Worm (Caenorhabditis elegans) whole organism, young adult: Measurements from ENCODE around the gene mdt-21.

Experiments
- B0035.1 ChIP-seq: sonication (generic microtip); optimal IDR thresholded peaks from 2 replicates; lab custom pipeline; 2016; ENCODE audit warnings: missing genetic modification characterization, mild to moderate bottlenecking, missing compliant biosample characterization, missing genotype, missing genetic modification reagents
- C06A6.2 ChIP-seq: fragments of 200-800 bp; sonication (Bioruptor generic); conservative IDR thresholded peaks from 2 replicates; pipeline ENCODE4 v1.3.6; 2022; ENCODE audit warnings: missing genetic modification characterization, missing compliant biosample characterization
- F57A8.1 ChIP-seq: fragments of 200-800 bp; sonication (Bioruptor generic); optimal IDR thresholded peaks from 2 replicates; lab custom pipeline; 2018; ENCODE audit warnings: mild to moderate bottlenecking, missing genetic modification characterization, moderate library complexity, missing compliant biosample characterization
- K11D2.4 ChIP-seq: fragments of 200-800 bp; sonication (Bioruptor generic); IDR thresholded peaks from 2 replicates; pipeline ENCODE4 v1.3.6; 2022; ENCODE audit warnings: missing genetic modification reagents, missing genetic modification characterization, missing compliant biosample characterization
- K12H6.12 ChIP-seq: fragments of 200-800 bp; sonication (Bioruptor generic); optimal IDR thresholded peaks from 2 replicates; lab custom pipeline; 2018; ENCODE audit warnings: mild to moderate bottlenecking, missing genetic modification characterization, missing compliant biosample characterization
- T07F8.4 ChIP-seq: sonication (generic microtip); optimal IDR thresholded peaks from 2 replicates; lab custom pipeline; 2016; ENCODE audit warnings: mild to moderate bottlenecking, missing genetic modification characterization, moderate library complexity, missing compliant biosample characterization
- T26A5.8 ChIP-seq: sonication (generic microtip); optimal IDR thresholded peaks from 2 replicates; lab custom pipeline; 2016; ENCODE audit warnings: missing genetic modification characterization, missing compliant biosample characterization
- Y67H2A.10 ChIP-seq: fragments of 200-800 bp; sonication (Bioruptor generic); conservative IDR thresholded peaks from 2 replicates; pipeline ENCODE4 v1.3.6; 2022; ENCODE audit warnings: missing genetic modification reagents, missing genetic modification characterization, missing compliant biosample characterization
- ZK185.1 ChIP-seq: sonication (generic microtip); optimal IDR thresholded peaks from 2 replicates; lab custom pipeline; 2016; ENCODE audit warnings: mild to moderate bottlenecking, missing genetic modification characterization, missing compliant biosample characterization; ENCODE audit not compliant: poor library complexity, severe bottlenecking
- atf-7 ChIP-seq: sonication (generic microtip); optimal IDR thresholded peaks from 2 replicates; lab custom pipeline; 2017; ENCODE audit warnings: mild to moderate bottlenecking, missing genetic modification characterization, missing compliant biosample characterization
- athp-1 ChIP-seq: sonication (generic microtip); optimal IDR thresholded peaks from 2 replicates; lab custom pipeline; 2017; ENCODE audit warnings: mild to moderate bottlenecking, missing genetic modification characterization, missing compliant biosample characterization
- bed-1 ChIP-seq: fragments of 200-800 bp; sonication (Bioruptor generic); IDR thresholded peaks from 2 replicates; pipeline ENCODE4 v1.3.6; 2022; ENCODE audit warnings: missing genetic modification reagents, missing genetic modification characterization, missing compliant biosample characterization
- bed-2 ChIP-seq: fragments of 200-800 bp; sonication (Bioruptor generic); IDR thresholded peaks from 2 replicates; pipeline ENCODE4 v1.3.6; 2022; ENCODE audit warnings: missing genetic modification reagents, missing genetic modification characterization, missing compliant biosample characterization
- ccch-3 ChIP-seq: fragments of 200-800 bp; sonication (Bioruptor generic); optimal IDR thresholded peaks from 2 replicates; lab custom pipeline; 2018; ENCODE audit warnings: mild to moderate bottlenecking, missing genetic modification characterization, missing compliant biosample characterization
- cebp-1 ChIP-seq, 2 experiments: fragments of 200-800 bp in 1 of 2; sonication (Bioruptor generic) in 1 of 2; sonication (generic microtip) in 1 of 2; IDR thresholded peaks in 1 of 2; optimal IDR thresholded peaks in 1 of 2; 2 replicates each; pipeline versions ENCODE4 v1.3.6 to Lab custom; 2017 to 2022; ENCODE audit warnings: missing compliant biosample characterization in 2 of 2, missing genetic modification characterization in 2 of 2, mild to moderate bottlenecking in 1 of 2, missing genetic modification reagents in 1 of 2, moderate library complexity in 1 of 2
- ceh-100 ChIP-seq: fragments of 200-800 bp; sonication (Bioruptor generic); IDR thresholded peaks from 2 replicates; pipeline ENCODE4 v1.3.6; 2022; ENCODE audit warnings: missing genetic modification reagents, missing genetic modification characterization, missing compliant biosample characterization
- die-1 ChIP-seq: sonication (generic microtip); optimal IDR thresholded peaks from 2 replicates; lab custom pipeline; 2016; ENCODE audit warnings: missing genotype, mild to moderate bottlenecking, missing genetic modification characterization, missing compliant biosample characterization
- egl-18 ChIP-seq: fragments of 200-800 bp; sonication (Bioruptor generic); IDR thresholded peaks from 2 replicates; pipeline ENCODE4 v1.3.6; 2022; ENCODE audit warnings: missing genetic modification reagents, missing genetic modification characterization, missing compliant biosample characterization
- egl-44 ChIP-seq: fragments of 200-800 bp; sonication (Bioruptor generic); IDR thresholded peaks from 2 replicates; pipeline ENCODE4 v1.3.6; 2022; ENCODE audit warnings: missing genetic modification reagents, missing genetic modification characterization, missing compliant biosample characterization
- ekl-4 ChIP-seq: fragments of 200-800 bp; sonication (Bioruptor generic); IDR thresholded peaks from 2 replicates; pipeline ENCODE4 v1.3.6; 2022; ENCODE audit warnings: missing genetic modification reagents, missing genetic modification characterization, missing compliant biosample characterization
- hmg-1.2 ChIP-seq: fragments of 200-800 bp; sonication (Bioruptor generic); IDR thresholded peaks from 2 replicates; pipeline ENCODE4 v1.3.6; 2022; ENCODE audit warnings: missing genetic modification reagents, missing genetic modification characterization, missing compliant biosample characterization
- hmg-20 ChIP-seq: fragments of 200-800 bp; sonication (Bioruptor generic); IDR thresholded peaks from 2 replicates; pipeline ENCODE4 v1.3.6; 2022; ENCODE audit warnings: missing genetic modification reagents, missing genetic modification characterization, missing compliant biosample characterization
- lin-26 ChIP-seq: fragments of 200-800 bp; sonication (Bioruptor generic); IDR thresholded peaks from 2 replicates; pipeline ENCODE4 v1.3.6; 2022; ENCODE audit warnings: missing genetic modification reagents, missing genetic modification characterization, missing compliant biosample characterization
- lin-35 ChIP-seq, 3 experiments: fragments of 150-350 bp in 2 of 3; sonication (generic microtip) in 1 of 3; optimal IDR thresholded peaks; 2 replicates each; lab custom pipeline; 2014 to 2018; ENCODE audit warnings: missing biosample characterization in 3 of 3, missing genetic modification characterization in 3 of 3, missing genetic modification reagents in 3 of 3
- lin-40 ChIP-seq: sonication (generic microtip); optimal IDR thresholded peaks from 2 replicates; lab custom pipeline; 2016; ENCODE audit warnings: missing genetic modification characterization, mild to moderate bottlenecking, missing compliant biosample characterization, missing genotype, missing genetic modification reagents
- lsy-27 ChIP-seq: sonication (generic microtip); optimal IDR thresholded peaks from 2 replicates; lab custom pipeline; 2017; ENCODE audit warnings: missing genetic modification characterization, mild to moderate bottlenecking, missing compliant biosample characterization, antibody characterized with exemption, missing genotype, borderline replicate concordance; ENCODE audit not compliant: insufficient read depth
- madf-6 ChIP-seq: fragments of 200-800 bp; sonication (Bioruptor generic); IDR thresholded peaks from 2 replicates; pipeline ENCODE4 v1.3.6; 2022; ENCODE audit warnings: missing genetic modification reagents, missing genetic modification characterization, missing compliant biosample characterization
- mcd-1 ChIP-seq: fragments of 200-800 bp; sonication (Bioruptor generic); IDR thresholded peaks from 2 replicates; pipeline ENCODE4 v1.3.6; 2022; ENCODE audit warnings: missing genetic modification reagents, missing genetic modification characterization, missing compliant biosample characterization
- mes-4 ChIP-seq: sonication (generic microtip); optimal IDR thresholded peaks from 2 replicates; lab custom pipeline; 2016; ENCODE audit warnings: missing genotype, missing genetic modification characterization, missing compliant biosample characterization
- nhr-27 ChIP-seq: fragments of 200-800 bp; sonication (Bioruptor generic); optimal IDR thresholded peaks from 2 replicates; lab custom pipeline; 2018; ENCODE audit warnings: mild to moderate bottlenecking, missing genetic modification characterization, moderate library complexity, missing compliant biosample characterization
- rcor-1 ChIP-seq: fragments of 200-800 bp; sonication (Bioruptor generic); IDR thresholded peaks from 2 replicates; pipeline ENCODE4 v1.3.6; 2022; ENCODE audit warnings: missing genetic modification reagents, missing genetic modification characterization, missing compliant biosample characterization
- repo-1 ChIP-seq: sonication (generic microtip); optimal IDR thresholded peaks from 2 replicates; lab custom pipeline; 2017; ENCODE audit warnings: mild to moderate bottlenecking, missing genetic modification characterization, missing compliant biosample characterization
- rpc-1 ChIP-seq, 2 experiments: fragments of 150-350 bp in 1 of 2; sonication (generic microtip) in 1 of 2; optimal IDR thresholded peaks; 2 replicates each; lab custom pipeline; 2014 to 2018; ENCODE audit warnings: missing biosample characterization in 1 of 2, missing genetic modification characterization in 1 of 2, missing genetic modification reagents in 1 of 2, missing genotype in 1 of 2
- sdz-38 ChIP-seq: sonication (generic microtip); optimal IDR thresholded peaks from 2 replicates; lab custom pipeline; 2016; ENCODE audit warnings: missing genotype, missing genetic modification characterization, missing compliant biosample characterization
- sea-2 ChIP-seq: fragments of 200-800 bp; sonication (Bioruptor generic); IDR thresholded peaks from 2 replicates; pipeline ENCODE4 v1.3.6; 2022; ENCODE audit warnings: missing genetic modification characterization, missing compliant biosample characterization
- snpc-3.4 ChIP-seq: sonication (generic microtip); optimal IDR thresholded peaks from 2 replicates; lab custom pipeline; 2017; ENCODE audit warnings: missing genetic modification characterization, mild to moderate bottlenecking, missing compliant biosample characterization, antibody characterized with exemption, moderate library complexity, missing genotype, missing genetic modification reagents
- somi-1 ChIP-seq: fragments of 200-800 bp; sonication (Bioruptor generic); optimal IDR thresholded peaks from 2 replicates; lab custom pipeline; 2018; ENCODE audit warnings: mild to moderate bottlenecking, missing genetic modification characterization, missing compliant biosample characterization
- sptf-2 ChIP-seq: fragments of 200-800 bp; sonication (Bioruptor generic); optimal IDR thresholded peaks from 2 replicates; lab custom pipeline; 2018; ENCODE audit warnings: mild to moderate bottlenecking, missing genetic modification characterization, missing compliant biosample characterization
- xnd-1 ChIP-seq: sonication (generic microtip); optimal IDR thresholded peaks from 2 replicates; lab custom pipeline; 2016; ENCODE audit warnings: missing genotype, missing genetic modification reagents, missing genetic modification characterization, missing compliant biosample characterization
- zfh-2 ChIP-seq: fragments of 200-800 bp; sonication (Bioruptor generic); conservative IDR thresholded peaks from 2 replicates; pipeline ENCODE4 v1.3.6; 2022; ENCODE audit warnings: missing genetic modification reagents, missing genetic modification characterization, missing compliant biosample characterization
- ztf-18 ChIP-seq: sonication (generic microtip); optimal IDR thresholded peaks from 2 replicates; lab custom pipeline; 2016; ENCODE audit warnings: missing genotype, mild to moderate bottlenecking, missing genetic modification characterization, missing compliant biosample characterization
- ztf-26 ChIP-seq: sonication (generic microtip); optimal IDR thresholded peaks from 2 replicates; lab custom pipeline; 2017; ENCODE audit warnings: missing genetic modification characterization, missing compliant biosample characterization
- ztf-28 ChIP-seq: fragments of 200-800 bp; sonication (Bioruptor generic); IDR thresholded peaks from 2 replicates; pipeline ENCODE4 v1.3.6; 2022; ENCODE audit warnings: missing genetic modification reagents, missing genetic modification characterization, missing compliant biosample characterization

Gene mdt-21

ce11 chrIII:11732056-11732455 is 45.4 kb upstream of the mdt-21 start, which contains the start of gene Y41C4A.21:
Gene Y41C4A.21, plus strand, starts transcription at chrIII:11732356.
- TF ChIP-seq rpc-1 (optimal IDR thresholded peaks at IDR 0.05; lab: Kevin White, UChicago), result no peak
- no peak for TF ChIP-seq rpc-1 (tag; optimal IDR thresholded peaks at IDR 0.05; lab: Kevin White, UChicago)
- TF ChIP-seq zfh-2 (GFP tag; lab: Robert Waterston, UW), result 0 out of 2 replicates have a peak, but pooled peaks have one; percentile 19
- no peak for TF ChIP-seq rcor-1 (GFP tag; lab: Robert Waterston, UW)

DNA sequence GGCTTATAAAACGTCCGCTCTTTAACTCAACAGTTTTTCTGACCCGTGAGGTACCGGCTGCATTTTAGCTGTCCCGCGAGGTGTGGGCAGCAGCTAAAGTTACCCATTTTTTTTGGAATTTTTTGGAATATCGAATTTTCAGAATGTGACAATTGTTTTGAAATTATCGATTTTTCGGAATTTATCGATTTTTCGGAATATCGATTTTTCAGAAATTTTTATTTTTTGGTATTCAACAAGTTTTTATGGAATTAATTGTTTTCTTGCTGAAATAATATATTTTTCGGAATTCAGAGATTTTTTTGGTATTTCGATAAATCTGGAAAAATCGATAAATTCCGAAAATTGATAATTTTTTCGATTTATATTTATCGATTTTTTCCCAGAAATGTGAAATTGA is 44.5 kb upstream of the mdt-21 start:
- TF ChIP-seq hmg-20 (no peak), ztf-18 (tag; lab: Kevin White, UChicago) (no peak), ZK185.1 (tag; lab: Kevin White, UChicago) (no peak), K11D2.4 (GFP tag; lab: Robert Waterston, UW) (no peak), sea-2 (GFP tag; lab: Robert Waterston, UW) (no peak), mes-4 (tag; lab: Kevin White, UChicago) (no peak)

- no peak for TF ChIP-seq ceh-100 (GFP tag; lab: Robert Waterston, UW)
- no peak for TF ChIP-seq nhr-27
- TF ChIP-seq athp-1 (tag; lab: Kevin White, UChicago), result no peak
- no peak for TF ChIP-seq sptf-2 (GFP tag; lab: Kevin White, UChicago)
- TF ChIP-seq xnd-1 (tag; lab: Kevin White, UChicago), result no peak
- no peak for TF ChIP-seq sdz-38 (tag; lab: Kevin White, UChicago)
- TF ChIP-seq bed-2, result no peak
- TF ChIP-seq Y67H2A.10 (GFP tag; lab: Robert Waterston, UW), result no peak
- no peak for TF ChIP-seq lsy-27 (tag; lab: Kevin White, UChicago)
Measured at ce11 chrIII:11737527-11737926, 39.9 kb upstream of the mdt-21 start, which contains the start of gene sup-1. Gene sup-1, minus strand, starts transcription at chrIII:11737627.

DNA sequence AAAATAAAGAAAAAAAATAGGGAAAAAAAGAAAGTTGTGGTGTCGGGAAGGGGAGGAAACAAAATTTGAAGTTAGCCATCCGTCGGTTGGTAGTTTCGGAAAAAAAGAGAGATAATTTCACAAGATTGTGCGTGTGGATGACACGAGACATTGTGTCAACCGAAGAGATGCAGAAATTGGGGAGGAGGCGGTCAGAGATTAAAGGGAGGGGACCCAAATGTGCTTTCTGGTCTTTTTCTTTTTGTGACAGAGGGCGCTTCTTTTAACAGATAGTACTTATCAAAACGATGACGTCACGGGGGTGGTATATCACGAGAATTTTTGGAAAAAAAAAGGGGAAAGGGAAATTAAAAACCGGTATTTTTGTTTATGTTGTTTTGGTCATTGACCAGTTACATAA is 38.9 kb upstream of the mdt-21 start:
- TF ChIP-seq egl-18 (no peak), F57A8.1 (GFP tag; lab: Kevin White, UChicago) (no peak), atf-7 (tag; lab: Kevin White, UChicago) (peak; percentile 32), hmg-1.2 (GFP tag; lab: Robert Waterston, UW) (peak; percentile 42; the same call in 1 of the 2 replicates), lin-40 (peak; percentile 61), ztf-26 (tag; lab: Kevin White, UChicago) (peak; percentile 65), ztf-28 (GFP tag; lab: Robert Waterston, UW) (no peak), T07F8.4 (tag; lab: Kevin White, UChicago) (no peak), lin-26 (GFP tag; lab: Robert Waterston, UW) (peak; percentile 63; the same call in 1 of the 2 replicates), T26A5.8 (no peak), mcd-1 (GFP tag; lab: Robert Waterston, UW) (peak; percentile 9; the same call in 1 of the 2 replicates), egl-44 (GFP tag; lab: Robert Waterston, UW) (no peak), bed-1 (GFP tag; lab: Robert Waterston, UW) (no peak), die-1 (tag; lab: Kevin White, UChicago) (no peak), lin-35 (GFP tag; optimal IDR thresholded peaks at IDR 0.05; lab: Kevin White, UChicago) (peak in 1 of 3 experiments; percentile 53), madf-6 (GFP tag; lab: Robert Waterston, UW) (no peak), C06A6.2 (GFP tag; lab: Robert Waterston, UW) (0 out of 2 replicates have a peak, but pooled peaks have one; percentile 22), cebp-1 (GFP tag; IDR thresholded peaks at IDR 0.05; lab: Robert Waterston, UW) (no peak), cebp-1 (tag; optimal IDR thresholded peaks at IDR 0.05; lab: Kevin White, UChicago) (peak; percentile 66), B0035.1 (tag; lab: Kevin White, UChicago) (no peak), ekl-4 (GFP tag; lab: Robert Waterston, UW) (no peak), ccch-3 (no peak), snpc-3.4 (tag; lab: Kevin White, UChicago) (no peak), nhr-27 (no peak), K12H6.12 (peak; percentile 45), somi-1 (GFP tag; lab: Kevin White, UChicago) (peak; percentile 80), repo-1 (tag; lab: Kevin White, UChicago) (no peak)
